Worm (Caenorhabditis elegans) whole organism, L1 larva: ENCODE measurements around the gene fip-5.

Source experiments
- C04F5.9 ChIP-seq: sonication (generic microtip); optimal IDR thresholded peaks from 2 replicates; lab custom pipeline; 2016; ENCODE audit warnings: missing genetic modification characterization, missing compliant biosample characterization
- C16A3.4 ChIP-seq: fragments of 150-350 bp; optimal IDR thresholded peaks from 2 replicates; lab custom pipeline; 2014; ENCODE audit warnings: missing biosample characterization, missing genetic modification characterization
- C34B4.2 ChIP-seq: sonication (generic microtip); optimal IDR thresholded peaks from 2 replicates; lab custom pipeline; 2017; ENCODE audit warnings: mild to moderate bottlenecking, missing genetic modification characterization, missing compliant biosample characterization
- F16B12.6 ChIP-seq: fragments of 150-350 bp; optimal IDR thresholded peaks from 2 replicates; lab custom pipeline; 2014; ENCODE audit warnings: missing biosample characterization, missing genetic modification characterization
- aly-2 ChIP-seq: fragments of 150-350 bp; optimal IDR thresholded peaks from 2 replicates; lab custom pipeline; 2014; ENCODE audit warnings: missing biosample characterization, missing genetic modification characterization
- blmp-1 ChIP-seq: fragments of 150-350 bp; optimal IDR thresholded peaks from 2 replicates; lab custom pipeline; 2014; ENCODE audit warnings: missing biosample characterization, missing genetic modification characterization
- ceh-63 ChIP-seq: fragments of 200-800 bp; sonication (Bioruptor generic); optimal IDR thresholded peaks from 2 replicates; lab custom pipeline; 2018; ENCODE audit warnings: mild to moderate bottlenecking, missing genetic modification characterization, missing compliant biosample characterization
- ceh-8 ChIP-seq: fragments of 200-800 bp; sonication (Bioruptor generic); optimal IDR thresholded peaks from 2 replicates; lab custom pipeline; 2018; ENCODE audit warnings: mild to moderate bottlenecking, missing genetic modification characterization, moderate library complexity, missing compliant biosample characterization
- ceh-88 ChIP-seq: fragments of 200-800 bp; sonication (Bioruptor generic); IDR thresholded peaks from 2 replicates; pipeline ENCODE4 v1.3.6; 2022; ENCODE audit warnings: missing genetic modification characterization, missing compliant biosample characterization
- ceh-90 ChIP-seq: sonication (generic microtip); optimal IDR thresholded peaks from 2 replicates; lab custom pipeline; 2016; ENCODE audit warnings: missing genetic modification characterization, missing compliant biosample characterization
- ces-1 ChIP-seq: fragments of 150-350 bp; optimal IDR thresholded peaks from 2 replicates; lab custom pipeline; 2014; ENCODE audit warnings: missing biosample characterization, missing genetic modification reagents, missing genetic modification characterization
- dpl-1 ChIP-seq, 3 experiments: fragments of 150-350 bp in 2 of 3; sonication (generic microtip) in 1 of 3; optimal IDR thresholded peaks; 2 replicates each; lab custom pipeline; 2014 to 2017; ENCODE audit warnings: missing biosample characterization in 3 of 3, missing genetic modification characterization in 3 of 3, missing genetic modification reagents in 3 of 3
- dsc-1 ChIP-seq: sonication (generic microtip); optimal IDR thresholded peaks from 2 replicates; lab custom pipeline; 2016; ENCODE audit warnings: mild to moderate bottlenecking, missing genetic modification characterization, missing compliant biosample characterization
- efl-1 ChIP-seq, 4 experiments: fragments of 150-350 bp; optimal IDR thresholded peaks in 3 of 4; peaks in 1 of 4; 1 replicate in 1 of 4; 2 replicates in 3 of 4; lab custom pipeline; 2014; ENCODE audit warnings: missing biosample characterization in 2 of 4, missing genetic modification characterization in 2 of 4, missing genetic modification reagents in 2 of 4
- egl-13 ChIP-seq: sonication (generic microtip); optimal IDR thresholded peaks from 2 replicates; lab custom pipeline; 2016; ENCODE audit warnings: missing genotype, missing genetic modification reagents, missing genetic modification characterization, missing compliant biosample characterization
- egl-27 ChIP-seq, 2 experiments: fragments of 150-350 bp in 1 of 2; sonication (generic microtip); optimal IDR thresholded peaks; 3 replicates each; lab custom pipeline; 2017 to 2018; ENCODE audit warnings: missing biosample characterization in 2 of 2, missing genetic modification characterization in 2 of 2, missing genetic modification reagents in 2 of 2
- fkh-10 ChIP-seq: sonication (generic microtip); optimal IDR thresholded peaks from 2 replicates; lab custom pipeline; 2017; ENCODE audit warnings: missing biosample characterization, missing genetic modification reagents, missing genetic modification characterization
- fos-1 ChIP-seq: fragments of 150-350 bp; optimal IDR thresholded peaks from 2 replicates; lab custom pipeline; 2014; ENCODE audit warnings: missing biosample characterization, missing genetic modification characterization
- grh-1 ChIP-seq: fragments of 200-800 bp; sonication (Bioruptor generic); IDR thresholded peaks from 2 replicates; pipeline ENCODE4 v1.3.6; 2022; ENCODE audit warnings: missing genetic modification reagents, missing genetic modification characterization, missing compliant biosample characterization
- hlh-17 ChIP-seq: fragments of 200-800 bp; sonication (Bioruptor generic); optimal IDR thresholded peaks from 2 replicates; lab custom pipeline; 2018; ENCODE audit warnings: missing genetic modification characterization, mild to moderate bottlenecking, missing compliant biosample characterization, moderate library complexity, borderline replicate concordance
- hpl-2 ChIP-seq: fragments of 150-350 bp; optimal IDR thresholded peaks from 2 replicates; lab custom pipeline; 2014; ENCODE audit warnings: missing biosample characterization, missing genetic modification reagents, missing genetic modification characterization
- jun-1 ChIP-seq: fragments of 150-350 bp; optimal IDR thresholded peaks from 2 replicates; lab custom pipeline; 2014; ENCODE audit warnings: missing biosample characterization, missing genetic modification reagents, missing genetic modification characterization
- lin-15B ChIP-seq: fragments of 150-350 bp; sonication (generic microtip); optimal IDR thresholded peaks from 3 replicates; lab custom pipeline; 2014; ENCODE audit warnings: missing biosample characterization, missing genetic modification characterization
- lir-3 ChIP-seq: sonication (generic microtip); optimal IDR thresholded peaks from 2 replicates; lab custom pipeline; 2016; ENCODE audit warnings: mild to moderate bottlenecking, missing genetic modification characterization, moderate library complexity, missing compliant biosample characterization; ENCODE audit not compliant: poor library complexity
- lsy-2 ChIP-seq, 2 experiments: fragments of 150-350 bp; optimal IDR thresholded peaks; 2 replicates each; lab custom pipeline; 2014; ENCODE audit warnings: missing biosample characterization in 2 of 2, missing genetic modification characterization in 2 of 2
- mep-1 ChIP-seq: fragments of 150-350 bp; optimal IDR thresholded peaks from 2 replicates; lab custom pipeline; 2014; ENCODE audit warnings: missing biosample characterization, missing genetic modification characterization
- nhr-11 ChIP-seq: fragments of 150-350 bp; optimal IDR thresholded peaks from 2 replicates; lab custom pipeline; 2014; ENCODE audit warnings: missing biosample characterization, missing genetic modification characterization
- nhr-19 ChIP-seq: fragments of 200-800 bp; sonication (Bioruptor generic); conservative IDR thresholded peaks from 2 replicates; pipeline ENCODE4 v1.3.6; 2022; ENCODE audit warnings: missing genetic modification characterization, missing compliant biosample characterization
- nhr-237 ChIP-seq: fragments of 150-350 bp; optimal IDR thresholded peaks from 2 replicates; lab custom pipeline; 2014; ENCODE audit warnings: missing biosample characterization, missing genetic modification characterization
- nhr-47 ChIP-seq: sonication (generic microtip); optimal IDR thresholded peaks from 2 replicates; lab custom pipeline; 2016; ENCODE audit warnings: mild to moderate bottlenecking, missing genetic modification characterization, moderate library complexity, missing compliant biosample characterization
- nhr-71 ChIP-seq: sonication (generic microtip); optimal IDR thresholded peaks from 2 replicates; lab custom pipeline; 2016; ENCODE audit warnings: mild to moderate bottlenecking, missing genetic modification characterization, moderate library complexity, missing compliant biosample characterization
- nhr-77 ChIP-seq: fragments of 150-350 bp; optimal IDR thresholded peaks from 2 replicates; lab custom pipeline; 2014; ENCODE audit warnings: missing biosample characterization, missing genetic modification characterization
- nhr-85 ChIP-seq: sonication (generic microtip); peaks from one replicate; lab custom pipeline; 2016; ENCODE audit warnings: missing genetic modification characterization, inconsistent platforms, missing compliant biosample characterization
- nhr-90 ChIP-seq: sonication (generic microtip); optimal IDR thresholded peaks from 2 replicates; lab custom pipeline; 2016; ENCODE audit warnings: mild to moderate bottlenecking, missing genetic modification characterization, missing compliant biosample characterization; ENCODE audit not compliant: poor library complexity
- pag-3 ChIP-seq: sonication (generic microtip); optimal IDR thresholded peaks from 2 replicates; lab custom pipeline; 2017; ENCODE audit warnings: missing genetic modification characterization, mild to moderate bottlenecking, missing compliant biosample characterization, antibody characterized with exemption, borderline replicate concordance; ENCODE audit not compliant: insufficient read depth
- skn-1 ChIP-seq: fragments of 150-350 bp; optimal IDR thresholded peaks from 2 replicates; lab custom pipeline; 2014; ENCODE audit warnings: missing biosample characterization, missing genetic modification characterization
- snpc-4 ChIP-seq: fragments of 150-350 bp; optimal IDR thresholded peaks from 2 replicates; lab custom pipeline; 2014; ENCODE audit warnings: missing biosample characterization, missing genetic modification characterization
- snu-23 ChIP-seq: sonication (generic microtip); optimal IDR thresholded peaks from 2 replicates; lab custom pipeline; 2016; ENCODE audit warnings: missing genetic modification characterization, missing compliant biosample characterization
- sox-4 ChIP-seq: sonication (generic microtip); optimal IDR thresholded peaks from 2 replicates; lab custom pipeline; 2016; ENCODE audit warnings: missing genetic modification characterization, missing compliant biosample characterization
- sptf-1 ChIP-seq: fragments of 150-350 bp; optimal IDR thresholded peaks from 2 replicates; lab custom pipeline; 2014; ENCODE audit warnings: missing biosample characterization, missing genetic modification characterization
- sup-37 ChIP-seq: fragments of 200-800 bp; sonication (Bioruptor generic); optimal IDR thresholded peaks from 2 replicates; lab custom pipeline; 2018; ENCODE audit warnings: mild to moderate bottlenecking, missing genetic modification characterization, missing compliant biosample characterization
- tbx-2 ChIP-seq: sonication (generic microtip); optimal IDR thresholded peaks from 2 replicates; lab custom pipeline; 2016; ENCODE audit warnings: missing genetic modification characterization, missing compliant biosample characterization
- unc-130 ChIP-seq: fragments of 150-350 bp; optimal IDR thresholded peaks from 2 replicates; lab custom pipeline; 2017; ENCODE audit warnings: missing biosample characterization, missing genetic modification characterization, inconsistent platforms
- unc-86 ChIP-seq: sonication (generic microtip); optimal IDR thresholded peaks from 2 replicates; lab custom pipeline; 2016; ENCODE audit warnings: missing genetic modification characterization, missing compliant biosample characterization
- unc-98 ChIP-seq: fragments of 200-800 bp; sonication (Bioruptor generic); IDR thresholded peaks from 2 replicates; pipeline ENCODE4 v1.3.6; 2022; ENCODE audit warnings: missing genetic modification characterization, missing compliant biosample characterization
- vab-15 ChIP-seq: sonication (generic microtip); optimal IDR thresholded peaks from 2 replicates; lab custom pipeline; 2017; ENCODE audit warnings: missing genotype, mild to moderate bottlenecking, missing genetic modification characterization, missing compliant biosample characterization
- zag-1 ChIP-seq: fragments of 150-350 bp; optimal IDR thresholded peaks from 2 replicates; lab custom pipeline; 2014; ENCODE audit warnings: missing biosample characterization, missing genetic modification characterization

fip-5 gene

ce11 chrX:10327323-10328022 lies 24.9 kb downstream of the fip-5 start, which contains the start of gene acl-5 (continued):
- peak; percentile 9 for TF ChIP-seq snu-23 (GFP tag; lab: Kevin White, UChicago)
- peak; percentile 84 for TF ChIP-seq blmp-1
- TF ChIP-seq egl-27 (tag; optimal IDR thresholded peaks at IDR 0.05; lab: Kevin White, UChicago): no peak
- TF ChIP-seq nhr-47 (tag; lab: Kevin White, UChicago): no peak
- no peak for TF ChIP-seq pag-3 (tag; lab: Kevin White, UChicago)
- TF ChIP-seq nhr-19: 0 out of 2 replicates have a peak, but pooled peaks have one; percentile 15
- TF ChIP-seq unc-130 (tag; lab: Kevin White, UChicago): no peak
- TF ChIP-seq vab-15 (tag; lab: Kevin White, UChicago): no peak
- no peak for TF ChIP-seq egl-13 (tag; lab: Kevin White, UChicago)
- no peak for TF ChIP-seq lir-3
- TF ChIP-seq sptf-1 (tag; lab: Kevin White, UChicago): no peak
- no peak for TF ChIP-seq ceh-88 (GFP tag; lab: Robert Waterston, UW)
- no peak for TF ChIP-seq ces-1 (GFP tag; lab: Kevin White, UChicago)

ce11 chrX:10332035-10332614 lies 29.6 kb downstream of the fip-5 start:
- TF ChIP-seq nhr-11: no peak
- no peak for TF ChIP-seq sox-4 (tag; lab: Kevin White, UChicago)
- TF ChIP-seq nhr-77 (tag; lab: Kevin White, UChicago): peak; percentile 44
- TF ChIP-seq lir-3: no peak
- no peak for TF ChIP-seq fkh-10 (GFP tag; lab: Kevin White, UChicago)
- peak; percentile 29 for TF ChIP-seq dsc-1
- TF ChIP-seq hpl-2 (GFP tag; lab: Kevin White, UChicago): no peak
- no peak for TF ChIP-seq sup-37 (GFP tag; lab: Kevin White, UChicago)
- no peak for TF ChIP-seq ceh-90
- TF ChIP-seq nhr-237 (tag; lab: Kevin White, UChicago): no peak
- no peak for TF ChIP-seq ceh-63 (GFP tag; lab: Kevin White, UChicago)
- TF ChIP-seq mep-1 (tag; lab: Kevin White, UChicago): peak; percentile 28
- TF ChIP-seq C04F5.9 (tag; lab: Kevin White, UChicago): no peak
- no peak for TF ChIP-seq efl-1 (optimal IDR thresholded peaks at IDR 0.05; lab: Kevin White, UChicago)
- peak in 1 of 2 experiments; percentile 78 for TF ChIP-seq efl-1 (GFP tag; optimal IDR thresholded peaks at IDR 0.05 in 1 of 2; lab: Kevin White, UChicago)
- no peak for TF ChIP-seq fos-1
- peak; percentile 74 for TF ChIP-seq nhr-71 (tag; lab: Kevin White, UChicago)
- TF ChIP-seq grh-1 (GFP tag; lab: Robert Waterston, UW): no peak
- no peak for TF ChIP-seq zag-1 (tag; lab: Kevin White, UChicago)
- TF ChIP-seq sptf-1 (tag; lab: Kevin White, UChicago): no peak
- no peak for TF ChIP-seq snpc-4 (tag; lab: Kevin White, UChicago)
- TF ChIP-seq blmp-1: peak; percentile 48
- no peak for TF ChIP-seq ceh-8
- TF ChIP-seq pag-3 (tag; lab: Kevin White, UChicago): no peak
- peak; percentile 31 for TF ChIP-seq jun-1
- no peak for TF ChIP-seq C16A3.4
- TF ChIP-seq tbx-2 (tag; lab: Kevin White, UChicago): peak; percentile 39
- no peak for TF ChIP-seq aly-2 (tag; lab: Kevin White, UChicago)
- TF ChIP-seq unc-98: no peak
- TF ChIP-seq nhr-90 (tag; lab: Kevin White, UChicago): peak; percentile 15
- TF ChIP-seq nhr-85 (tag; lab: Kevin White, UChicago): peak; percentile 89
- TF ChIP-seq F16B12.6 (tag; lab: Kevin White, UChicago): no peak
- TF ChIP-seq dpl-1 (GFP tag; optimal IDR thresholded peaks at IDR 0.05; lab: Kevin White, UChicago): no peak
- no peak for TF ChIP-seq hlh-17 (GFP tag; lab: Kevin White, UChicago)
- TF ChIP-seq lsy-2 (tag; optimal IDR thresholded peaks at IDR 0.05; lab: Kevin White, UChicago): peak in 1 of 2 experiments; percentile 24
- TF ChIP-seq egl-13 (tag; lab: Kevin White, UChicago): no peak
- no peak for TF ChIP-seq unc-86 (tag; lab: Kevin White, UChicago)
- peak; percentile 78 for TF ChIP-seq skn-1 (tag; lab: Kevin White, UChicago)
- TF ChIP-seq ceh-88 (GFP tag; lab: Robert Waterston, UW): no peak
- TF ChIP-seq lin-15B (tag; lab: Kevin White, UChicago): no peak
- peak; percentile 21 to 55 for TF ChIP-seq egl-27 (tag; optimal IDR thresholded peaks at IDR 0.05; lab: Kevin White, UChicago)
- no peak for TF ChIP-seq C34B4.2 (tag; lab: Kevin White, UChicago)
- TF ChIP-seq ces-1 (GFP tag; lab: Kevin White, UChicago): no peak
